Fruit fly (Drosophila melanogaster) whole organism, embryonic: ENCODE results near the gene RpS28a.

Source experiments
- Adf1 ChIP-seq: fragments of 200-800 bp; sonication (Bioruptor generic); IDR thresholded peaks from 2 replicates; pipeline ENCODE4 v1.3.6; 2022; ENCODE audit warnings: missing biosample characterization, missing genetic modification characterization
- BEAF-32 ChIP-seq: fragments of 200-800 bp; sonication (Bioruptor generic); optimal IDR thresholded peaks from 3 replicates; lab custom pipeline; 2017; ENCODE audit warnings: missing biosample characterization, missing genetic modification characterization, mild to moderate bottlenecking, moderate library complexity, missing genetic modification reagents
- CG1024 ChIP-seq: fragments of 200-800 bp; sonication (Bioruptor generic); IDR thresholded peaks from 2 replicates; pipeline ENCODE4 v1.3.6; 2022; ENCODE audit warnings: missing biosample characterization, missing genetic modification characterization
- CG10274 ChIP-seq: fragments of 200-800 bp; sonication (Bioruptor generic); optimal IDR thresholded peaks from 3 replicates; lab custom pipeline; 2017; ENCODE audit warnings: missing biosample characterization, mild to moderate bottlenecking, missing genetic modification characterization
- CG10431 ChIP-seq: fragments of 200-800 bp; sonication (Bioruptor generic); optimal IDR thresholded peaks from 3 replicates; lab custom pipeline; 2018; ENCODE audit warnings: missing biosample characterization, mild to moderate bottlenecking, missing genetic modification characterization
- CG11085 ChIP-seq: fragments of 200-800 bp; sonication (Bioruptor generic); IDR thresholded peaks from 2 replicates; pipeline ENCODE4 v1.3.6; 2022; ENCODE audit warnings: missing biosample characterization, missing genetic modification characterization
- CG11696 ChIP-seq: fragments of 200-800 bp; sonication (Bioruptor generic); IDR thresholded peaks from 2 replicates; pipeline ENCODE4 v1.3.6; 2022; ENCODE audit warnings: missing biosample characterization, missing genetic modification characterization
- CG1233 ChIP-seq: fragments of 200-800 bp; sonication (Bioruptor generic); optimal IDR thresholded peaks from 4 replicates; lab custom pipeline; 2018; ENCODE audit warnings: missing biosample characterization, mild to moderate bottlenecking, missing genetic modification characterization
- CG14710 ChIP-seq: fragments of 200-800 bp; sonication (Bioruptor generic); optimal IDR thresholded peaks from 3 replicates; lab custom pipeline; 2019; ENCODE audit warnings: missing biosample characterization, mild to moderate bottlenecking, missing genetic modification characterization, moderate library complexity
- CG18619 ChIP-seq: fragments of 200-800 bp; sonication (Bioruptor generic); optimal IDR thresholded peaks from 3 replicates; lab custom pipeline; 2017; ENCODE audit warnings: missing biosample characterization, mild to moderate bottlenecking, missing genetic modification characterization
- CG2116 ChIP-seq: fragments of 200-800 bp; sonication (Bioruptor generic); optimal IDR thresholded peaks from 3 replicates; lab custom pipeline; 2018; ENCODE audit warnings: missing biosample characterization, mild to moderate bottlenecking, missing genetic modification characterization
- CG32532 ChIP-seq: fragments of 200-800 bp; sonication (Bioruptor generic); IDR thresholded peaks from 2 replicates; pipeline ENCODE4 v1.3.6; 2022; ENCODE audit warnings: missing biosample characterization, missing genetic modification characterization
- CG3838 ChIP-seq: fragments of 200-800 bp; sonication (Bioruptor generic); optimal IDR thresholded peaks from 3 replicates; lab custom pipeline; 2016; ENCODE audit warnings: missing biosample characterization, missing genetic modification characterization
- CG4820 ChIP-seq: fragments of 200-800 bp; sonication (Bioruptor generic); optimal IDR thresholded peaks from 3 replicates; lab custom pipeline; 2016; ENCODE audit warnings: missing biosample characterization, missing genetic modification characterization
- CG8089 ChIP-seq: fragments of 200-800 bp; sonication (Bioruptor generic); optimal IDR thresholded peaks from 3 replicates; lab custom pipeline; 2016; ENCODE audit warnings: missing biosample characterization, missing genetic modification characterization
- CG9609 ChIP-seq: fragments of 200-800 bp; sonication (Bioruptor generic); optimal IDR thresholded peaks from 3 replicates; lab custom pipeline; 2016; ENCODE audit warnings: missing biosample characterization, missing genetic modification characterization
- CG9727 ChIP-seq: fragments of 200-800 bp; sonication (Bioruptor generic); optimal IDR thresholded peaks from 3 replicates; lab custom pipeline; 2017; ENCODE audit warnings: missing biosample characterization, mild to moderate bottlenecking, missing genetic modification characterization
- CG9876 ChIP-seq: fragments of 200-800 bp; sonication (Bioruptor generic); optimal IDR thresholded peaks from 2 replicates; lab custom pipeline; 2016; ENCODE audit warnings: missing biosample characterization, missing genetic modification characterization
- Dad ChIP-seq: fragments of 200-800 bp; sonication (Bioruptor generic); optimal IDR thresholded peaks from 3 replicates; lab custom pipeline; 2016; ENCODE audit warnings: missing biosample characterization, missing genetic modification characterization
- HHEX ChIP-seq: fragments of 200-800 bp; sonication (Bioruptor generic); optimal IDR thresholded peaks from 3 replicates; lab custom pipeline; 2017; ENCODE audit warnings: missing biosample characterization, mild to moderate bottlenecking, missing genetic modification characterization, missing genetic modification reagents
- HLH54F ChIP-seq: fragments of 200-800 bp; sonication (Bioruptor generic); optimal IDR thresholded peaks from 3 replicates; lab custom pipeline; 2016; ENCODE audit warnings: missing biosample characterization, missing genetic modification characterization
- Hey ChIP-seq: fragments of 200-800 bp; sonication (Bioruptor generic); optimal IDR thresholded peaks from 3 replicates; lab custom pipeline; 2018; ENCODE audit warnings: missing biosample characterization, mild to moderate bottlenecking, missing genetic modification characterization
- HmgD ChIP-seq: fragments of 200-800 bp; sonication (Bioruptor generic); optimal IDR thresholded peaks from 3 replicates; lab custom pipeline; 2016; ENCODE audit warnings: missing biosample characterization, missing genetic modification characterization
- Hmr ChIP-seq: fragments of 200-800 bp; sonication (Bioruptor generic); optimal IDR thresholded peaks from 3 replicates; lab custom pipeline; 2017; ENCODE audit warnings: mild to moderate bottlenecking, missing biosample characterization, missing genetic modification reagents, missing genetic modification characterization
- Hmx ChIP-seq: fragments of 200-800 bp; sonication (Bioruptor generic); optimal IDR thresholded peaks from 2 replicates; lab custom pipeline; 2016; ENCODE audit warnings: missing biosample characterization, missing genetic modification characterization
- Lim3 ChIP-seq: fragments of 200-800 bp; sonication (Bioruptor generic); IDR thresholded peaks from 2 replicates; pipeline ENCODE4 v1.3.6; 2022; ENCODE audit warnings: missing biosample characterization, missing genetic modification characterization
- Lpt ChIP-seq: fragments of >200 bp; optimal IDR thresholded peaks from 2 replicates; lab custom pipeline; 2018; ENCODE audit warnings: missing biosample characterization, missing genetic modification characterization
- MBD-R2 ChIP-seq: fragments of 200-800 bp; sonication (Bioruptor generic); IDR thresholded peaks from 2 replicates; pipeline ENCODE4 v1.3.6; 2022; ENCODE audit warnings: missing biosample characterization, missing genetic modification characterization
- Mad ChIP-seq: fragments of 200-800 bp; sonication (Bioruptor generic); optimal IDR thresholded peaks from 2 replicates; lab custom pipeline; 2016; ENCODE audit warnings: missing biosample characterization, missing genetic modification characterization
- Meics ChIP-seq: fragments of 200-800 bp; sonication (Bioruptor generic); optimal IDR thresholded peaks from 2 replicates; lab custom pipeline; 2017; ENCODE audit warnings: missing biosample characterization, mild to moderate bottlenecking, missing genetic modification characterization
- NC2β ChIP-seq: fragments of 200-800 bp; sonication (Bioruptor generic); optimal IDR thresholded peaks from 2 replicates; lab custom pipeline; 2016; ENCODE audit warnings: missing biosample characterization, missing genetic modification characterization
- Nf-YA ChIP-seq: fragments of 200-800 bp; sonication (Bioruptor generic); IDR thresholded peaks from 2 replicates; pipeline ENCODE4 v1.3.6; 2022; ENCODE audit warnings: missing biosample characterization, missing genetic modification characterization
- PHDP ChIP-seq: fragments of 200-800 bp; sonication (Bioruptor generic); optimal IDR thresholded peaks from 3 replicates; lab custom pipeline; 2018; ENCODE audit warnings: missing biosample characterization, mild to moderate bottlenecking, missing genetic modification characterization, moderate library complexity
- Sox102F ChIP-seq: fragments of 200-800 bp; sonication (Bioruptor generic); optimal IDR thresholded peaks from 2 replicates; lab custom pipeline; 2018; ENCODE audit warnings: missing biosample characterization, mild to moderate bottlenecking, missing genetic modification characterization, moderate library complexity
- Spps ChIP-seq: fragments of 200-800 bp; sonication (Bioruptor generic); optimal IDR thresholded peaks from 2 replicates; lab custom pipeline; 2018; ENCODE audit warnings: missing biosample characterization, mild to moderate bottlenecking, missing genetic modification characterization
- Trl ChIP-seq, 3 experiments: fragments of >200 bp in 2 of 3; fragments of 200-800 bp in 1 of 3; sonication (Bioruptor generic) in 1 of 3; optimal IDR thresholded peaks; 2 replicates in 1 of 3; 3 replicates in 2 of 3; lab custom pipeline; 2016 to 2017; ENCODE audit warnings: missing biosample characterization in 1 of 3, missing genetic modification characterization in 1 of 3
- Usf ChIP-seq: fragments of 200-800 bp; sonication (Bioruptor generic); optimal IDR thresholded peaks from 2 replicates; lab custom pipeline; 2017; ENCODE audit warnings: missing genotype, missing biosample characterization, missing genetic modification characterization
- YL-1 ChIP-seq: fragments of 200-800 bp; sonication (Bioruptor generic); optimal IDR thresholded peaks from 3 replicates; lab custom pipeline; 2017; ENCODE audit warnings: missing biosample characterization, mild to moderate bottlenecking, missing genetic modification characterization
- ci ChIP-seq: fragments of 200-800 bp; sonication (Bioruptor generic); IDR thresholded peaks from 3 replicates; pipeline ENCODE4 v1.3.6; 2022; ENCODE audit warnings: missing biosample characterization, missing genetic modification characterization
- dpn ChIP-seq, 2 experiments: fragments of 200-800 bp; sonication (Bioruptor generic); optimal IDR thresholded peaks; 3 replicates each; lab custom pipeline; 2016; ENCODE audit warnings: missing biosample characterization in 2 of 2, missing genetic modification characterization in 2 of 2
- fd102C ChIP-seq: fragments of 200-800 bp; sonication (Bioruptor generic); optimal IDR thresholded peaks from 2 replicates; lab custom pipeline; 2018; ENCODE audit warnings: missing biosample characterization, mild to moderate bottlenecking, missing genetic modification characterization, moderate library complexity
- mld ChIP-seq: fragments of 200-800 bp; sonication (Bioruptor generic); IDR thresholded peaks from 3 replicates; pipeline ENCODE4 v1.3.6; 2022; ENCODE audit warnings: missing biosample characterization, missing genetic modification characterization; ENCODE audit not compliant: partially characterized antibody
- pzg ChIP-seq: fragments of 200-800 bp; sonication (Bioruptor generic); optimal IDR thresholded peaks from 3 replicates; lab custom pipeline; 2018; ENCODE audit warnings: missing biosample characterization, mild to moderate bottlenecking, missing genetic modification characterization, moderate library complexity
- slbo ChIP-seq: fragments of 200-800 bp; sonication (Bioruptor generic); IDR thresholded peaks from 2 replicates; pipeline ENCODE4 v1.3.6; 2022; ENCODE audit warnings: missing biosample characterization, missing genetic modification characterization
- sr ChIP-seq: fragments of 200-800 bp; sonication (Bioruptor generic); IDR thresholded peaks from 3 replicates; pipeline ENCODE4 v1.3.6; 2022; ENCODE audit warnings: missing biosample characterization, missing genetic modification characterization
- tgo ChIP-seq: fragments of 200-800 bp; sonication (Bioruptor generic); IDR thresholded peaks from 3 replicates; pipeline ENCODE4 v1.3.6; 2022; ENCODE audit warnings: missing biosample characterization, missing genetic modification characterization
- trem ChIP-seq: fragments of 200-800 bp; optimal IDR thresholded peaks from 3 replicates; lab custom pipeline; 2019; ENCODE audit warnings: missing biosample characterization, mild to moderate bottlenecking, missing genetic modification characterization, moderate library complexity
- ttk ChIP-seq: fragments of 200-800 bp; sonication (Bioruptor generic); IDR thresholded peaks from 2 replicates; pipeline ENCODE4 v2.1.2; 2022; ENCODE audit warnings: missing biosample characterization, missing genetic modification characterization
- zen ChIP-seq: fragments of 200-800 bp; sonication (Bioruptor generic); optimal IDR thresholded peaks from 3 replicates; lab custom pipeline; 2018; ENCODE audit warnings: missing biosample characterization, mild to moderate bottlenecking, missing genetic modification characterization, moderate library complexity
- zf30C ChIP-seq: fragments of 200-800 bp; sonication (Bioruptor generic); optimal IDR thresholded peaks from 3 replicates; lab custom pipeline; 2018; ENCODE audit warnings: missing biosample characterization, mild to moderate bottlenecking, missing genetic modification characterization

The RpS28a gene

dm6 chr3R:30056592-30057135 lies 34.2 kb upstream of the RpS28a start, which contains the start of the genes CG7950 and Rpp14a (continued):
- TF ChIP-seq Sox102F (peak; percentile 85), MBD-R2 (GFP tag; lab: Robert Waterston, UW) (peak; percentile 80), CG32532 (GFP tag; lab: Robert Waterston, UW) (peak; percentile 86), Nf-YA (GFP tag; lab: Robert Waterston, UW) (no peak), PHDP (tag; lab: Kevin White, UChicago) (peak; percentile 85), sr (GFP tag; lab: Robert Waterston, UW) (no peak), YL-1 (peak; percentile 83), Spps (tag; lab: Kevin White, UChicago) (peak; percentile 33), Hmr (GFP tag; lab: Kevin White, UChicago) (peak; percentile 79), dpn (GFP tag; optimal IDR thresholded peaks at IDR 0.05; lab: Kevin White, UChicago) (peak; percentile 78 to 79), CG11696 (GFP tag; lab: Robert Waterston, UW) (peak; percentile 40; the same call in 1 of the 2 replicates), Trl (optimal IDR thresholded peaks at IDR 0.05; lab: Kevin White, UChicago) (no peak), Trl (GFP tag; optimal IDR thresholded peaks at IDR 0.05; lab: Kevin White, UChicago) (peak; percentile 84), trem (tag; lab: Kevin White, UChicago) (peak; percentile 80), ttk (peak; percentile 65), CG1233 (GFP tag; lab: Kevin White, UChicago) (peak; percentile 63), CG8089 (GFP tag; lab: Kevin White, UChicago) (peak; percentile 24), ci (GFP tag; lab: Robert Waterston, UW) (peak; percentile 91), fd102C (GFP tag; lab: Kevin White, UChicago) (peak; percentile 7), CG1024 (peak; percentile 25; the same call in 1 of the 2 replicates), Mad (peak; percentile 83), Dad (GFP tag; lab: Kevin White, UChicago) (peak; percentile 62), Adf1 (GFP tag; lab: Robert Waterston, UW) (peak; percentile 30), zen (peak; percentile 75), HmgD (GFP tag; lab: Kevin White, UChicago) (peak; percentile 40), mld (GFP tag; lab: Robert Waterston, UW) (no peak), CG3838 (GFP tag; lab: Kevin White, UChicago) (peak; percentile 58), CG14710 (peak; percentile 78), CG10274 (no peak), NC2β (peak; percentile 70), CG9876 (peak; percentile 56), CG18619 (GFP tag; lab: Kevin White, UChicago) (peak; percentile 48), slbo (GFP tag; lab: Robert Waterston, UW) (peak; percentile 91), CG4820 (no peak), Usf (peak; percentile 27), Lim3 (no peak), Hey (no peak), HHEX (GFP tag; lab: Kevin White, UChicago) (peak; percentile 42), CG11085 (GFP tag; lab: Robert Waterston, UW) (peak; percentile 68), CG9727 (peak; percentile 71), Hmx (peak; percentile 67), CG9609 (GFP tag; lab: Kevin White, UChicago) (peak; percentile 76), CG10431 (GFP tag; lab: Kevin White, UChicago) (peak; percentile 22), HLH54F (GFP tag; lab: Kevin White, UChicago) (peak; percentile 88), BEAF-32 (GFP tag; lab: Kevin White, UChicago) (peak; percentile 31), CG2116 (peak; percentile 64), Meics (peak; percentile 43), Lpt (GFP tag; lab: Kevin White, UChicago) (no peak), zf30C (GFP tag; lab: Kevin White, UChicago) (peak; percentile 38), pzg (GFP tag; lab: Kevin White, UChicago) (peak; percentile 58), tgo (peak; percentile 78)
